Worm (Caenorhabditis elegans) whole organism, L2 larva: ENCODE results near the gene F40G9.19.

ENCODE experiments used
- C34F6.9 ChIP-seq: fragments of 150-350 bp; optimal IDR thresholded peaks from 2 replicates; lab custom pipeline; 2014; ENCODE audit warnings: missing biosample characterization, missing genetic modification characterization
- Y55F3AM.14 ChIP-seq: fragments of 200-800 bp; sonication (Bioruptor generic); optimal IDR thresholded peaks from 2 replicates; lab custom pipeline; 2018; ENCODE audit warnings: mild to moderate bottlenecking, missing genetic modification characterization, missing compliant biosample characterization
- ZK546.5 ChIP-seq: sonication (generic microtip); optimal IDR thresholded peaks from 2 replicates; lab custom pipeline; 2017; ENCODE audit warnings: missing biosample characterization, missing genetic modification characterization
- alr-1 ChIP-seq: fragments of 150-350 bp; optimal IDR thresholded peaks from 2 replicates; lab custom pipeline; 2014; ENCODE audit warnings: missing biosample characterization, missing genetic modification characterization
- aly-2 ChIP-seq: fragments of 150-350 bp; optimal IDR thresholded peaks from 2 replicates; lab custom pipeline; 2014; ENCODE audit warnings: missing biosample characterization, missing genetic modification characterization
- ama-1 ChIP-seq: fragments of 150-350 bp; optimal IDR thresholded peaks from 2 replicates; lab custom pipeline; 2018; ENCODE audit warnings: inconsistent platforms
- blmp-1 ChIP-seq: sonication (generic microtip); optimal IDR thresholded peaks from 2 replicates; lab custom pipeline; 2017; ENCODE audit warnings: missing genetic modification characterization, mild to moderate bottlenecking, missing compliant biosample characterization, antibody characterized with exemption, moderate library complexity; ENCODE audit not compliant: insufficient read depth
- ceh-16 ChIP-seq: fragments of 150-350 bp; optimal IDR thresholded peaks from 2 replicates; lab custom pipeline; 2014; ENCODE audit warnings: missing biosample characterization, missing genetic modification characterization
- ceh-82 ChIP-seq: fragments of 150-350 bp; optimal IDR thresholded peaks from 2 replicates; lab custom pipeline; 2014; ENCODE audit warnings: missing biosample characterization, missing genetic modification characterization
- crh-2 ChIP-seq: sonication (generic microtip); optimal IDR thresholded peaks from 2 replicates; lab custom pipeline; 2017; ENCODE audit warnings: missing biosample characterization, missing genetic modification characterization
- dmd-4 ChIP-seq: sonication (generic microtip); optimal IDR thresholded peaks from 2 replicates; lab custom pipeline; 2017; ENCODE audit warnings: missing biosample characterization, missing genetic modification characterization
- egl-27 ChIP-seq: sonication (generic microtip); optimal IDR thresholded peaks from 3 replicates; lab custom pipeline; 2017; ENCODE audit warnings: missing biosample characterization, missing genetic modification reagents, missing genetic modification characterization
- elt-3 ChIP-seq: sonication (generic microtip); optimal IDR thresholded peaks from 2 replicates; lab custom pipeline; 2017; ENCODE audit warnings: missing biosample characterization, missing genetic modification characterization
- fos-1 ChIP-seq: fragments of 150-350 bp; optimal IDR thresholded peaks from 2 replicates; lab custom pipeline; 2014; ENCODE audit warnings: missing biosample characterization, missing genetic modification characterization
- gmeb-1 ChIP-seq: fragments of 150-350 bp; optimal IDR thresholded peaks from 2 replicates; lab custom pipeline; 2014; ENCODE audit warnings: missing biosample characterization, missing genetic modification characterization
- lin-11 ChIP-seq: fragments of 150-350 bp; sonication (generic microtip); optimal IDR thresholded peaks from 2 replicates; lab custom pipeline; 2014; ENCODE audit warnings: missing biosample characterization, missing genetic modification characterization, inconsistent platforms, mixed read lengths
- lin-39 ChIP-seq: fragments of 150-350 bp; optimal IDR thresholded peaks from 2 replicates; lab custom pipeline; 2014; ENCODE audit warnings: missing biosample characterization, missing genetic modification reagents, missing genetic modification characterization
- lsy-2 ChIP-seq, 2 experiments: fragments of 150-350 bp in 1 of 2; sonication (generic microtip) in 1 of 2; optimal IDR thresholded peaks; 2 replicates each; lab custom pipeline; 2014 to 2017; ENCODE audit warnings: missing biosample characterization in 2 of 2, missing genetic modification characterization in 2 of 2
- mab-5 ChIP-seq: fragments of 150-350 bp; optimal IDR thresholded peaks from 2 replicates; lab custom pipeline; 2014; ENCODE audit warnings: missing biosample characterization, missing genetic modification characterization
- mbf-1 ChIP-seq: sonication (generic microtip); optimal IDR thresholded peaks from 2 replicates; lab custom pipeline; 2017; ENCODE audit warnings: missing biosample characterization, missing genetic modification characterization
- mdl-1 ChIP-seq, 2 experiments: fragments of 150-350 bp in 1 of 2; sonication (generic microtip) in 1 of 2; optimal IDR thresholded peaks; 2 replicates each; lab custom pipeline; 2017; ENCODE audit warnings: missing biosample characterization in 2 of 2, missing genetic modification characterization in 2 of 2
- nhr-10 ChIP-seq: sonication (generic microtip); optimal IDR thresholded peaks from 2 replicates; lab custom pipeline; 2017; ENCODE audit warnings: missing biosample characterization, missing genetic modification characterization
- nhr-11 ChIP-seq: fragments of 150-350 bp; optimal IDR thresholded peaks from 2 replicates; lab custom pipeline; 2014; ENCODE audit warnings: missing biosample characterization, missing genetic modification characterization
- nhr-12 ChIP-seq: fragments of 150-350 bp; optimal IDR thresholded peaks from 2 replicates; lab custom pipeline; 2014; ENCODE audit warnings: missing biosample characterization, missing genetic modification characterization
- nhr-129 ChIP-seq: fragments of 150-350 bp; optimal IDR thresholded peaks from 2 replicates; lab custom pipeline; 2014; ENCODE audit warnings: missing biosample characterization, missing genetic modification characterization
- nhr-23 ChIP-seq: fragments of 150-350 bp; optimal IDR thresholded peaks from 2 replicates; lab custom pipeline; 2014; ENCODE audit warnings: missing biosample characterization, missing genetic modification reagents, missing genetic modification characterization
- nhr-25 ChIP-seq: fragments of 150-350 bp; sonication (generic microtip); optimal IDR thresholded peaks from 3 replicates; lab custom pipeline; 2014; ENCODE audit warnings: missing biosample characterization, missing genetic modification characterization
- nhr-6 ChIP-seq: fragments of 150-350 bp; optimal IDR thresholded peaks from 2 replicates; lab custom pipeline; 2014; ENCODE audit warnings: missing biosample characterization, missing genetic modification characterization
- nhr-77 ChIP-seq: fragments of 150-350 bp; optimal IDR thresholded peaks from 2 replicates; lab custom pipeline; 2014; ENCODE audit warnings: missing biosample characterization, missing genetic modification characterization
- peb-1 ChIP-seq: fragments of 150-350 bp; optimal IDR thresholded peaks from 2 replicates; lab custom pipeline; 2014; ENCODE audit warnings: missing biosample characterization, missing genetic modification characterization
- sem-4 ChIP-seq: fragments of 150-350 bp; optimal IDR thresholded peaks from 2 replicates; lab custom pipeline; 2014; ENCODE audit warnings: missing biosample characterization, missing genetic modification reagents, missing genetic modification characterization
- skn-1 ChIP-seq: sonication (generic microtip); optimal IDR thresholded peaks from 2 replicates; lab custom pipeline; 2017; ENCODE audit warnings: missing biosample characterization, missing genetic modification characterization
- sma-3 ChIP-seq: sonication (generic microtip); optimal IDR thresholded peaks from 2 replicates; lab custom pipeline; 2016; ENCODE audit warnings: missing genetic modification reagents, missing genetic modification characterization, missing compliant biosample characterization
- sma-9 ChIP-seq, 2 experiments: fragments of 150-350 bp in 1 of 2; sonication (generic microtip) in 1 of 2; optimal IDR thresholded peaks; 2 replicates each; lab custom pipeline; 2014 to 2016; ENCODE audit warnings: missing genetic modification characterization in 2 of 2, mild to moderate bottlenecking in 1 of 2, missing biosample characterization in 1 of 2, missing compliant biosample characterization in 1 of 2, missing genetic modification reagents in 1 of 2, moderate library complexity in 1 of 2
- unc-55 ChIP-seq: fragments of 150-350 bp; sonication (generic microtip); optimal IDR thresholded peaks from 3 replicates; lab custom pipeline; 2014; ENCODE audit warnings: missing biosample characterization, missing genetic modification reagents, missing genetic modification characterization
- unc-62 ChIP-seq: fragments of 150-350 bp; optimal IDR thresholded peaks from 2 replicates; lab custom pipeline; 2014; ENCODE audit warnings: missing biosample characterization, missing genetic modification reagents, missing genetic modification characterization
- ztf-1 ChIP-seq: fragments of 200-800 bp; sonication (Bioruptor generic); conservative IDR thresholded peaks from 2 replicates; pipeline ENCODE4 v1.3.6; 2022; ENCODE audit warnings: missing genetic modification characterization, missing compliant biosample characterization
- ztf-11 ChIP-seq: sonication (generic microtip); optimal IDR thresholded peaks from 2 replicates; lab custom pipeline; 2017; ENCODE audit warnings: missing biosample characterization, missing genetic modification characterization
- ztf-4 ChIP-seq: fragments of 150-350 bp; optimal IDR thresholded peaks from 2 replicates; lab custom pipeline; 2014; ENCODE audit warnings: missing biosample characterization, missing genetic modification characterization

The F40G9.19 gene

DNA sequence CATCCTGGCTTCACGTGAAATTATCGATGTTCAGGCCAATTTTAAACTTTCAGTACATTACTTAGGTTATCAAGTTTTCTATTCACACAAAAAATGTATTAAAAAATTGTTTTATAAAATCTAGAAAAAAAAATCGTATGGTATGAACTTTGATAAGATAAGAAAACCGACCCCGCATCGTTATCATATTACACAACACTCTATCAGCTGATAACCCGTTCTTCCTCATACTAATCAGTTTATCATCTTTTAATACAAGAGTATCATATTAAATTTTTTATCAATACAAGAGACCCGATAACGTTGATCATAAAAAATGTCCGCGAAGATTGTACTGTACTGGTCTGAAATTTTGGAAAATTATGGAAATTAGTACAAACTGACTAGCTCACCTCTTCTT, 19.4 kb upstream of the F40G9.19 start:
- TF ChIP-seq nhr-11 (tag; lab: Kevin White, UChicago) (no peak), sma-9 (GFP tag; optimal IDR thresholded peaks at IDR 0.05; lab: Kevin White, UChicago) (peak; percentile 72), sma-9 (tag; optimal IDR thresholded peaks at IDR 0.05; lab: Kevin White, UChicago) (no peak), mbf-1 (tag; lab: Kevin White, UChicago) (no peak), blmp-1 (tag; lab: Kevin White, UChicago) (no peak), nhr-25 (tag; lab: Kevin White, UChicago) (no peak), ztf-1 (GFP tag; lab: Robert Waterston, UW) (no peak), egl-27 (peak; percentile 55), ceh-16 (tag; lab: Kevin White, UChicago) (no peak), ZK546.5 (tag; lab: Kevin White, UChicago) (no peak), fos-1 (peak; percentile 100), sma-3 (GFP tag; lab: Kevin White, UChicago) (peak; percentile 17), crh-2 (tag; lab: Kevin White, UChicago) (peak; percentile 71), skn-1 (tag; lab: Kevin White, UChicago) (peak; percentile 34), gmeb-1 (tag; lab: Kevin White, UChicago) (peak; percentile 61), peb-1 (tag; lab: Kevin White, UChicago) (no peak), dmd-4 (tag; lab: Kevin White, UChicago) (no peak)

DNA sequence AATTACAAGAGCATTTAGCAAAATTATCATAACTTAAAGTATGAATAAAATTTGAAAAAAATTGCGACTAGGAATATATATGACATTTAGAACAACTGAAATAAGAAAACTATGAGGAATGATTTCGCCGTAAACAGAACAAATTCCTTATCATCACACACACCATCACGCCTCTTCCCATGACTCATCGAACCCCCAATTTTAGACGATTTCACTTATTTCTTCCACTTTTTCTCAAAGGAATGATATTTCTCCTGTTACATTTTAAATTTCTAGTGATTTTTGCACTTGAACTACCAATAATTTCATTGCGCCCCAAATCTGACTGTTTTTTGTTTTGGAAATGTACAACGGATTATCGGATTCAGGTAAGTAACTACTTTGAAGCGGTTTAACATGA, 17.0 kb upstream of the F40G9.19 start, which contains the start of the genes zig-13 and ver-1:
Gene zig-13 (minus strand): TSS at position 101 of the 400 bp plus-strand sequence.
Gene ver-1 (plus strand): TSS at position 180 of the 400 bp plus-strand sequence.
- TF ChIP-seq nhr-77 (tag; lab: Kevin White, UChicago) (no peak), unc-62 (GFP tag; lab: Kevin White, UChicago) (no peak), peb-1 (tag; lab: Kevin White, UChicago) (no peak), nhr-23 (tag; lab: Kevin White, UChicago) (no peak), nhr-6 (tag; lab: Kevin White, UChicago) (no peak), lsy-2 (tag; optimal IDR thresholded peaks at IDR 0.05; lab: Kevin White, UChicago) (no peak), C34F6.9 (no peak), crh-2 (tag; lab: Kevin White, UChicago) (no peak), elt-3 (tag; lab: Kevin White, UChicago) (no peak), fos-1 (no peak), nhr-10 (no peak), sem-4 (tag; lab: Kevin White, UChicago) (no peak)

DNA sequence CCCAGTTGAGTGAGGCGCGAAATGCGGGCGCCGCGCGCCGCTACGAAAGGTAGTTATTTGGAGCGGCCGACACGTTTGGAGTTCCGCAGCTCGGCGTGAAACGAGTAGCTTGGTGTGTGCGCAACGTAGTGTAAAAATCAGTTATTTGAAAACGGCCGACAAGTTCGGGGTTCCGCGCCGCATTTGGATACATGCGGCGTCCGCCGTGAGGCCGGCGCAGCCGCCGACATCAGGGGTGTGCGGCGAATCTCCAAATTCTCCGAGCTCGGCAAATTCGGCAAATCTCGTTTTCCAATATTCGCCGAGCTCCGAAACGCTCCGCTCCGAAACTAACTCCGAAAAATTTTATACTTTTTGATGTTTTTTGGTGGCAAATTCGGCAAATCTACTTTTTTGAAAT, 15.6 kb upstream of the F40G9.19 start:
- TF ChIP-seq ztf-4 (tag; lab: Kevin White, UChicago), result no peak
- TF ChIP-seq unc-62 (GFP tag; lab: Kevin White, UChicago), result no peak
- no peak for TF ChIP-seq lin-11 (tag; lab: Kevin White, UChicago)
- no peak for TF ChIP-seq mdl-1 (tag; optimal IDR thresholded peaks at IDR 0.05; lab: Kevin White, UChicago)
- TF ChIP-seq sem-4 (tag; lab: Kevin White, UChicago), result no peak
- TF ChIP-seq egl-27, result no peak
- no peak for TF ChIP-seq nhr-11 (tag; lab: Kevin White, UChicago)
- TF ChIP-seq nhr-12 (tag; lab: Kevin White, UChicago), result no peak
- no peak for TF ChIP-seq nhr-6 (tag; lab: Kevin White, UChicago)
- no peak for TF ChIP-seq fos-1
- TF ChIP-seq alr-1 (tag; lab: Kevin White, UChicago), result no peak
- TF ChIP-seq ztf-11 (tag; lab: Kevin White, UChicago), result no peak
- TF ChIP-seq ceh-16 (tag; lab: Kevin White, UChicago), result no peak
- no peak for TF ChIP-seq ceh-82 (tag; lab: Kevin White, UChicago)
- no peak for TF ChIP-seq mbf-1 (tag; lab: Kevin White, UChicago)
- TF ChIP-seq ztf-1 (GFP tag; lab: Robert Waterston, UW), result no peak
- TF ChIP-seq C34F6.9, result no peak
- no peak for TF ChIP-seq sma-3 (GFP tag; lab: Kevin White, UChicago)
- no peak for TF ChIP-seq aly-2 (tag; lab: Kevin White, UChicago)
- no peak for TF ChIP-seq nhr-77 (tag; lab: Kevin White, UChicago)

DNA sequence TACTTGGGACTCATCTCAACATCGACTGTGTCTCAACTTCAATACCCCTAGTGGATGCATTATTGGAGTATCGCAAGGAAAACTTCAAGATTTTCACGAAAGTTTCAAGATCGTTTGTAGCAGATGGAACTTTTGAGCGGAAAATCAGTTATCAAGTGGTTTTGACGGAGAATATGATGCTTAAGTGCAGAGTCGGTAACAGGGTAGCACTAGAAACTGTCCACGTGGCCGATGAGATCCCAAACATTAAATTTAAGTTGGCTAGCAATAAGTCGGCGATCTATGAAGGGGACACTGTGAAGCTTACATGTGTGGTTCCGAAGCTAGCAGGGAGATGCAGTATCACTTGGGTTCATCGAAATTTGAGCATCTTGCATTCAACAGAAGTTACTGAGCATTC, 14.5 kb upstream of the F40G9.19 start:
- TF ChIP-seq mab-5 (tag; lab: Kevin White, UChicago) (no peak), crh-2 (tag; lab: Kevin White, UChicago) (no peak), aly-2 (tag; lab: Kevin White, UChicago) (no peak), elt-3 (tag; lab: Kevin White, UChicago) (no peak), ama-1 (no peak), lin-39 (tag; lab: Kevin White, UChicago) (no peak), fos-1 (no peak), nhr-129 (tag; lab: Kevin White, UChicago) (no peak), Y55F3AM.14 (no peak), egl-27 (no peak), nhr-11 (tag; lab: Kevin White, UChicago) (no peak), nhr-77 (tag; lab: Kevin White, UChicago) (no peak), lin-11 (tag; lab: Kevin White, UChicago) (no peak), C34F6.9 (no peak), ceh-82 (tag; lab: Kevin White, UChicago) (no peak), sma-9 (GFP tag; optimal IDR thresholded peaks at IDR 0.05; lab: Kevin White, UChicago) (no peak), sma-9 (tag; optimal IDR thresholded peaks at IDR 0.05; lab: Kevin White, UChicago) (no peak), unc-55 (GFP tag; lab: Kevin White, UChicago) (no peak), nhr-12 (tag; lab: Kevin White, UChicago) (no peak)
